Fruit fly (Drosophila melanogaster): Measurements from ENCODE around the gene CG9386.

dm6 chr3R:9573812-9574587 lies 18.8 kb upstream of the CG9386 start, which contains the start of gene CG9399:
- no peak for TF ChIP-seq psq (optimal IDR thresholded peaks at IDR 0.05)
- no peak for TF ChIP-seq Myc (optimal IDR thresholded peaks at IDR 0.05)
- TF ChIP-seq ttk (optimal IDR thresholded peaks at IDR 0.05): no peak
- TF ChIP-seq insv (optimal IDR thresholded peaks at IDR 0.05): no peak
- TF ChIP-seq Sin3A (optimal IDR thresholded peaks at IDR 0.05): no peak
